Fruit fly (Drosophila melanogaster): ENCODE data around the gene Tim17a2.

DNA sequence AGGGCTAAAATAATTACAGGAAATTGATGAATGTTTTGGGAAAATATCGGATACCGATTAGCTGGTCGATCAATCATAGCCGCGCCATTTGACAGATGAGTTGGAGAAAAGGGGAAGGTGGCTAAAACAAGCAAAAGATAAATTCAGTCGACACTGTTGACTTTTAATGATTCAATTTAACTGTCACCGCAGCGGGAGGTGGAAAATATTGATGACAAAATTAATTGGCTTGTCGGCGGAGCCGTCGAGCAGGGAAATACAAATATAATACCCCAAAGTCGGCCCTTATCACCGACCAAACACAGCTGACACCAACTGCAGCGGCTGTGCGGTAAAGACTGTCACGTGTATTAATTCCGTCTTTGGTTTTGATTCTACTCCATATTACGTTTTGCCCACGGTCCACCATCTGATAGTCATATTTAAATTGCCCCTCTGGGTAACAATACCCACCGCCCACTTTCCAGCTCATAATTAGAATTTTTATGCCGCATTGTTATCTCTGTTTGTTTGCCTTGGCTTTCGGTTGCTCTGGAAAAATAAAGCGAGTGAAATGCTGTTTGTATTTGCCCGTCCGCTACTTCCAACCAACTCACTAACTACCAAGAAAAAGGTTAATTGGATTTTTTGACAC, 43.5 kb upstream of the Tim17a2 start:
- TF ChIP-seq CG8478 (optimal IDR thresholded peaks at IDR 0.05) (no peak), CTCF (optimal IDR thresholded peaks at IDR 0.05) (no peak)

Measured in S2 (cell line).